Fruit fly (Drosophila melanogaster): ENCODE measurements around the gene CG32576.

CG32576 gene

dm6 chrX:16277878-16278506 lies 10.3 kb downstream of the CG32576 start, which contains the start of gene eas:
Gene eas (plus strand): TSS chrX:16278328.
- TF ChIP-seq fd96Ca (GFP tag; IDR thresholded peaks at IDR 0.05) (0 out of 3 replicates have a peak, but pooled peaks have one; percentile 36), CG4496 (GFP tag; IDR thresholded peaks at IDR 0.05) (0 out of 3 replicates have a peak, but pooled peaks have one; percentile 15), Pif1A (GFP tag; optimal IDR thresholded peaks at IDR 0.05) (no peak)

- TF ChIP-seq CG32121 (GFP tag; IDR thresholded peaks at IDR 0.05) (no peak), CG13204 (GFP tag; optimal IDR thresholded peaks at IDR 0.05) (no peak), CG8159 (tag; optimal IDR thresholded peaks at IDR 0.05) (peak; percentile 26), CG10348 (GFP tag; IDR thresholded peaks at IDR 0.05) (no peak), Pif1A (GFP tag; optimal IDR thresholded peaks at IDR 0.05) (no peak), fd96Ca (GFP tag; IDR thresholded peaks at IDR 0.05) (no peak), rn (GFP tag; IDR thresholded peaks at IDR 0.05) (no peak), Snoo (tag; optimal IDR thresholded peaks at IDR 0.05) (peak; percentile 63), CG14655 (GFP tag; optimal IDR thresholded peaks at IDR 0.05) (peak; percentile 36), Pif1B (GFP tag; optimal IDR thresholded peaks at IDR 0.05) (no peak), CG9948 (tag; optimal IDR thresholded peaks at IDR 0.05) (no peak), CG12605 (GFP tag; IDR thresholded peaks at IDR 0.05) (no peak), D1 (tag; optimal IDR thresholded peaks at IDR 0.05) (no peak), gl (tag; optimal IDR thresholded peaks at IDR 0.05) (no peak), CG15710 (tag; optimal IDR thresholded peaks at IDR 0.05) (peak; percentile 19), Ets98B (GFP tag; IDR thresholded peaks at IDR 0.05) (no peak), CG8301 (tag; optimal IDR thresholded peaks at IDR 0.05) (no peak), CG17806 (tag; optimal IDR thresholded peaks at IDR 0.05) (no peak), CG4496 (GFP tag; IDR thresholded peaks at IDR 0.05) (no peak), EcR (GFP tag; optimal IDR thresholded peaks at IDR 0.05) (no peak), CG34367 (tag; optimal IDR thresholded peaks at IDR 0.05) (no peak)
Observed at dm6 chrX:16275854-16276338, 12.4 kb downstream of the CG32576 start, which contains the start of the genes kat80 and Prosalpha4. Gene kat80 (minus strand): TSS chrX:16276180. Gene Prosalpha4 (plus strand): TSS chrX:16276270.

dm6 chrX:16275168-16275853 lies 13.0 kb downstream of the CG32576 start:
- TF ChIP-seq CG14655 (GFP tag; optimal IDR thresholded peaks at IDR 0.05) = no peak
- TF ChIP-seq CG4496 (GFP tag; IDR thresholded peaks at IDR 0.05) = no peak
- TF ChIP-seq CG12605 (GFP tag; IDR thresholded peaks at IDR 0.05) = no peak
- no peak for TF ChIP-seq gl (tag; optimal IDR thresholded peaks at IDR 0.05)
- TF ChIP-seq Ets98B (GFP tag; IDR thresholded peaks at IDR 0.05) = no peak
- TF ChIP-seq Pif1B (GFP tag; optimal IDR thresholded peaks at IDR 0.05) = no peak
- TF ChIP-seq rn (GFP tag; IDR thresholded peaks at IDR 0.05) = no peak
- TF ChIP-seq EcR (GFP tag; optimal IDR thresholded peaks at IDR 0.05) = no peak
- TF ChIP-seq CG34367 (tag; optimal IDR thresholded peaks at IDR 0.05) = no peak
- no peak for TF ChIP-seq fd96Ca (GFP tag; IDR thresholded peaks at IDR 0.05)
- TF ChIP-seq CG8159 (tag; optimal IDR thresholded peaks at IDR 0.05) = no peak
- TF ChIP-seq CG13204 (GFP tag; optimal IDR thresholded peaks at IDR 0.05) = no peak
- TF ChIP-seq CG15710 (tag; optimal IDR thresholded peaks at IDR 0.05) = no peak

- TF ChIP-seq CG12605 (GFP tag; IDR thresholded peaks at IDR 0.05) (peak; percentile 39; the same call in 1 of the 2 replicates), CG14655 (GFP tag; optimal IDR thresholded peaks at IDR 0.05) (peak; percentile 55), CG4496 (GFP tag; IDR thresholded peaks at IDR 0.05) (peak; percentile 60; the same call in 1 of the 3 replicates), gl (tag; optimal IDR thresholded peaks at IDR 0.05) (peak; percentile 83), Ets98B (GFP tag; IDR thresholded peaks at IDR 0.05) (peak; percentile 65; the same call in 1 of the 2 replicates), CG8301 (tag; optimal IDR thresholded peaks at IDR 0.05) (peak; percentile 35), D1 (tag; optimal IDR thresholded peaks at IDR 0.05) (no peak), Snoo (tag; optimal IDR thresholded peaks at IDR 0.05) (no peak), Pif1B (GFP tag; optimal IDR thresholded peaks at IDR 0.05) (no peak), CG32121 (GFP tag; IDR thresholded peaks at IDR 0.05) (peak; percentile 52), CG9948 (tag; optimal IDR thresholded peaks at IDR 0.05) (no peak), Pif1A (GFP tag; optimal IDR thresholded peaks at IDR 0.05) (peak; percentile 15), CG15710 (tag; optimal IDR thresholded peaks at IDR 0.05) (peak; percentile 22), CG10348 (GFP tag; IDR thresholded peaks at IDR 0.05) (no peak), CG8159 (tag; optimal IDR thresholded peaks at IDR 0.05) (peak; percentile 28), CG13204 (GFP tag; optimal IDR thresholded peaks at IDR 0.05) (peak; percentile 37), EcR (GFP tag; optimal IDR thresholded peaks at IDR 0.05) (peak; percentile 65), CG17806 (tag; optimal IDR thresholded peaks at IDR 0.05) (peak; percentile 14), fd96Ca (GFP tag; IDR thresholded peaks at IDR 0.05) (no peak), rn (GFP tag; IDR thresholded peaks at IDR 0.05) (0 out of 2 replicates have a peak, but pooled peaks have one; percentile 12), CG34367 (tag; optimal IDR thresholded peaks at IDR 0.05) (peak; percentile 31)
Observed at dm6 chrX:16270795-16271194, 17.5 kb downstream of the CG32576 start, which contains the start of gene Mfe2. Gene Mfe2 (plus strand): TSS chrX:16270951.

dm6 chrX:16266437-16266836 lies 21.9 kb downstream of the CG32576 start, which contains the start of gene CG12507:
Gene CG12507 (minus strand): TSS chrX:16266537.
- TF ChIP-seq CG4496 (GFP tag; IDR thresholded peaks at IDR 0.05) (no peak), rn (GFP tag; IDR thresholded peaks at IDR 0.05) (no peak), Pif1A (GFP tag; optimal IDR thresholded peaks at IDR 0.05) (no peak), CG12605 (GFP tag; IDR thresholded peaks at IDR 0.05) (no peak), CG10348 (GFP tag; IDR thresholded peaks at IDR 0.05) (no peak), CG8301 (tag; optimal IDR thresholded peaks at IDR 0.05) (no peak), D1 (tag; optimal IDR thresholded peaks at IDR 0.05) (no peak), CG32121 (GFP tag; IDR thresholded peaks at IDR 0.05) (no peak), CG17806 (tag; optimal IDR thresholded peaks at IDR 0.05) (no peak), Snoo (tag; optimal IDR thresholded peaks at IDR 0.05) (no peak), CG15710 (tag; optimal IDR thresholded peaks at IDR 0.05) (no peak), Pif1B (GFP tag; optimal IDR thresholded peaks at IDR 0.05) (no peak), fd96Ca (GFP tag; IDR thresholded peaks at IDR 0.05) (no peak), EcR (GFP tag; optimal IDR thresholded peaks at IDR 0.05) (no peak), gl (tag; optimal IDR thresholded peaks at IDR 0.05) (no peak), CG9948 (tag; optimal IDR thresholded peaks at IDR 0.05) (no peak)
